Fruit fly (Drosophila melanogaster) whole organism, embryonic: ENCODE data around the gene CG15152.

Source experiments
- Aef1 ChIP-seq: fragments of 200-800 bp; sonication (Bioruptor generic); IDR thresholded peaks from 3 replicates; pipeline ENCODE4 v1.3.6; 2022; ENCODE audit warnings: missing biosample characterization, missing genetic modification characterization
- B-H1 ChIP-seq: fragments of 200-800 bp; sonication (Bioruptor generic); IDR thresholded peaks from 3 replicates; pipeline ENCODE4 v1.3.6; 2022; ENCODE audit warnings: missing biosample characterization, missing genetic modification characterization
- CG10543 ChIP-seq: fragments of 200-800 bp; sonication (Bioruptor generic); optimal IDR thresholded peaks from 3 replicates; lab custom pipeline; 2017; ENCODE audit warnings: missing biosample characterization, mild to moderate bottlenecking, missing genetic modification characterization, moderate library complexity
- CG10979 ChIP-seq: fragments of 200-800 bp; sonication (Bioruptor generic); optimal IDR thresholded peaks from 2 replicates; lab custom pipeline; 2018; ENCODE audit warnings: missing biosample characterization, mild to moderate bottlenecking, missing genetic modification characterization, moderate library complexity
- CG11696 ChIP-seq: fragments of 200-800 bp; sonication (Bioruptor generic); IDR thresholded peaks from 2 replicates; pipeline ENCODE4 v1.3.6; 2022; ENCODE audit warnings: missing biosample characterization, missing genetic modification characterization
- CG12071 ChIP-seq: fragments of 200-800 bp; sonication (Bioruptor generic); optimal IDR thresholded peaks from 3 replicates; lab custom pipeline; 2018; ENCODE audit warnings: missing biosample characterization, mild to moderate bottlenecking, missing genetic modification characterization
- CG16813 ChIP-seq: fragments of 200-800 bp; sonication (Bioruptor generic); IDR thresholded peaks from 3 replicates; pipeline ENCODE4 v1.3.6; 2022; ENCODE audit warnings: missing biosample characterization, missing genetic modification characterization; ENCODE audit not compliant: partially characterized antibody
- CG2202 ChIP-seq: fragments of 200-800 bp; sonication (Bioruptor generic); optimal IDR thresholded peaks from 2 replicates; lab custom pipeline; 2018; ENCODE audit warnings: missing biosample characterization, mild to moderate bottlenecking, missing genetic modification characterization
- CG2678 ChIP-seq: fragments of 200-800 bp; sonication (Bioruptor generic); optimal IDR thresholded peaks from 3 replicates; lab custom pipeline; 2019; ENCODE audit warnings: missing biosample characterization, mild to moderate bottlenecking, missing genetic modification characterization, moderate library complexity
- CG5953 ChIP-seq: fragments of 200-800 bp; sonication (Bioruptor generic); IDR thresholded peaks from 2 replicates; pipeline ENCODE4 v1.3.6; 2022; ENCODE audit warnings: missing biosample characterization, missing genetic modification characterization
- CG6654 ChIP-seq: fragments of 200-800 bp; sonication (Bioruptor generic); optimal IDR thresholded peaks from 2 replicates; lab custom pipeline; 2017; ENCODE audit warnings: missing biosample characterization, mild to moderate bottlenecking, missing genetic modification characterization
- CG7271 ChIP-seq: fragments of 200-800 bp; sonication (Bioruptor generic); optimal IDR thresholded peaks from 2 replicates; lab custom pipeline; 2018; ENCODE audit warnings: missing biosample characterization, mild to moderate bottlenecking, missing genetic modification characterization, moderate library complexity
- CG7556 ChIP-seq: fragments of 200-800 bp; sonication (Bioruptor generic); optimal IDR thresholded peaks from 2 replicates; lab custom pipeline; 2017; ENCODE audit warnings: missing biosample characterization, mild to moderate bottlenecking, missing genetic modification characterization
- CG7963 ChIP-seq: fragments of 200-800 bp; sonication (Bioruptor generic); IDR thresholded peaks from 3 replicates; pipeline ENCODE4 v1.3.6; 2022; ENCODE audit warnings: missing biosample characterization, missing genetic modification characterization; ENCODE audit not compliant: partially characterized antibody
- CG8944 ChIP-seq: fragments of 200-800 bp; sonication (Bioruptor generic); optimal IDR thresholded peaks from 3 replicates; lab custom pipeline; 2016; ENCODE audit warnings: missing biosample characterization, missing genetic modification characterization
- CoRest ChIP-seq: fragments of 200-800 bp; sonication (Bioruptor generic); optimal IDR thresholded peaks from 3 replicates; lab custom pipeline; 2018; ENCODE audit warnings: missing biosample characterization, mild to moderate bottlenecking, missing genetic modification characterization, moderate library complexity
- Dbx ChIP-seq: fragments of 200-800 bp; sonication (Bioruptor generic); IDR thresholded peaks from 3 replicates; pipeline ENCODE4 v1.3.6; 2022; ENCODE audit warnings: missing biosample characterization, missing genetic modification characterization
- Doc3 ChIP-seq: fragments of 200-800 bp; sonication (Bioruptor generic); IDR thresholded peaks from 3 replicates; pipeline ENCODE4 v1.3.6; 2022; ENCODE audit warnings: missing biosample characterization, missing genetic modification characterization; ENCODE audit not compliant: partially characterized antibody
- Elba2 ChIP-seq: fragments of 200-800 bp; sonication (Bioruptor generic); optimal IDR thresholded peaks from 3 replicates; lab custom pipeline; 2016; ENCODE audit warnings: missing biosample characterization, missing genetic modification characterization
- Fer3 ChIP-seq: fragments of 200-800 bp; sonication (Bioruptor generic); optimal IDR thresholded peaks from 2 replicates; lab custom pipeline; 2018; ENCODE audit warnings: missing biosample characterization, mild to moderate bottlenecking, missing genetic modification characterization, moderate library complexity
- HLH3B ChIP-seq: fragments of 200-800 bp; sonication (Bioruptor generic); IDR thresholded peaks from 2 replicates; pipeline ENCODE4 v1.3.6; 2022; ENCODE audit warnings: missing biosample characterization, missing genetic modification characterization
- Hr51 ChIP-seq, 2 experiments: fragments of 200-800 bp; sonication (Bioruptor generic); optimal IDR thresholded peaks; 2 replicates in 1 of 2; 3 replicates in 1 of 2; lab custom pipeline; 2016 to 2018; ENCODE audit warnings: missing biosample characterization in 2 of 2, missing genetic modification characterization in 2 of 2, mild to moderate bottlenecking in 1 of 2, moderate library complexity in 1 of 2
- Oli ChIP-seq: fragments of 200-800 bp; sonication (Bioruptor generic); optimal IDR thresholded peaks from 2 replicates; lab custom pipeline; 2018; ENCODE audit warnings: missing biosample characterization, mild to moderate bottlenecking, missing genetic modification characterization, moderate library complexity
- PHDP ChIP-seq: fragments of 200-800 bp; sonication (Bioruptor generic); optimal IDR thresholded peaks from 3 replicates; lab custom pipeline; 2018; ENCODE audit warnings: missing biosample characterization, mild to moderate bottlenecking, missing genetic modification characterization, moderate library complexity
- Ptx1 ChIP-seq: fragments of 200-800 bp; sonication (Bioruptor generic); IDR thresholded peaks from 2 replicates; pipeline ENCODE4 v1.3.6; 2022; ENCODE audit warnings: missing biosample characterization, missing genetic modification characterization
- Xrp1 ChIP-seq: fragments of 200-800 bp; sonication (Bioruptor generic); IDR thresholded peaks from 2 replicates; pipeline ENCODE4 v1.3.6; 2022; ENCODE audit warnings: missing biosample characterization, missing genetic modification characterization
- bbx ChIP-seq: fragments of 200-800 bp; sonication (Bioruptor generic); IDR thresholded peaks from 2 replicates; pipeline ENCODE4 v1.3.6; 2022; ENCODE audit warnings: missing biosample characterization, missing genetic modification characterization; ENCODE audit not compliant: partially characterized antibody
- cas ChIP-seq: fragments of 200-800 bp; sonication (Bioruptor generic); IDR thresholded peaks from 2 replicates; pipeline ENCODE4 v1.3.6; 2022; ENCODE audit warnings: missing biosample characterization, missing genetic modification characterization
- crc ChIP-seq: fragments of 200-800 bp; sonication (Bioruptor generic); optimal IDR thresholded peaks from 2 replicates; lab custom pipeline; 2016; ENCODE audit warnings: missing biosample characterization, missing genetic modification characterization
- dpn ChIP-seq, 2 experiments: fragments of 200-800 bp; sonication (Bioruptor generic); optimal IDR thresholded peaks; 3 replicates each; lab custom pipeline; 2016; ENCODE audit warnings: missing biosample characterization in 2 of 2, missing genetic modification characterization in 2 of 2
- gro ChIP-seq: fragments of 200-800 bp; sonication (Bioruptor generic); optimal IDR thresholded peaks from 2 replicates; lab custom pipeline; 2016; ENCODE audit warnings: missing biosample characterization, missing genetic modification characterization
- hb ChIP-seq: fragments of 200-800 bp; sonication (Bioruptor generic); IDR thresholded peaks from 3 replicates; pipeline ENCODE4 v1.3.6; 2022; ENCODE audit warnings: missing biosample characterization, missing genetic modification characterization; ENCODE audit not compliant: partially characterized antibody
- jumu ChIP-seq: fragments of 200-800 bp; sonication (Bioruptor generic); optimal IDR thresholded peaks from 3 replicates; lab custom pipeline; 2016; ENCODE audit warnings: missing biosample characterization, missing genetic modification characterization
- knrl ChIP-seq: fragments of 200-800 bp; sonication (Bioruptor generic); IDR thresholded peaks from 3 replicates; pipeline ENCODE4 v1.3.6; 2022; ENCODE audit warnings: missing biosample characterization, missing genetic modification characterization; ENCODE audit not compliant: partially characterized antibody
- lab ChIP-seq: fragments of 200-800 bp; sonication (Bioruptor generic); optimal IDR thresholded peaks from 3 replicates; lab custom pipeline; 2017; ENCODE audit warnings: missing biosample characterization, missing genetic modification characterization, mild to moderate bottlenecking, moderate library complexity, missing genetic modification reagents
- lbe ChIP-seq: fragments of 200-800 bp; sonication (Bioruptor generic); optimal IDR thresholded peaks from 2 replicates; lab custom pipeline; 2016; ENCODE audit warnings: missing biosample characterization, mild to moderate bottlenecking, missing genetic modification characterization
- lilli ChIP-seq: fragments of 200-800 bp; sonication (Bioruptor generic); optimal IDR thresholded peaks from 3 replicates; lab custom pipeline; 2016; ENCODE audit warnings: missing biosample characterization, missing genetic modification characterization
- nerfin-2 ChIP-seq: fragments of 200-800 bp; sonication (Bioruptor generic); IDR thresholded peaks from 2 replicates; pipeline ENCODE4 v1.3.6; 2022; ENCODE audit warnings: missing biosample characterization, missing genetic modification characterization; ENCODE audit not compliant: partially characterized antibody
- org-1 ChIP-seq: fragments of 200-800 bp; sonication (Bioruptor generic); optimal IDR thresholded peaks from 2 replicates; lab custom pipeline; 2017; ENCODE audit warnings: missing biosample characterization, missing genetic modification characterization
- p53 ChIP-seq: fragments of 200-800 bp; sonication (Bioruptor generic); optimal IDR thresholded peaks from 2 replicates; lab custom pipeline; 2016; ENCODE audit warnings: missing biosample characterization, missing genetic modification characterization
- pan ChIP-seq, 4 experiments: fragments of >200 bp in 3 of 4; fragments of 200-800 bp in 1 of 4; sonication (Bioruptor generic) in 1 of 4; optimal IDR thresholded peaks in 3 of 4; IDR thresholded peaks in 1 of 4; 2 replicates each; pipeline versions ENCODE4 v1.3.6 to Lab custom; 2017 to 2022; ENCODE audit warnings: missing biosample characterization in 2 of 4, missing genetic modification characterization in 2 of 4, mixed read lengths in 1 of 4
- pita ChIP-seq: fragments of 200-800 bp; sonication (Bioruptor generic); optimal IDR thresholded peaks from 2 replicates; lab custom pipeline; 2017; ENCODE audit warnings: missing biosample characterization, mild to moderate bottlenecking, missing genetic modification characterization
- slou ChIP-seq: fragments of 200-800 bp; sonication (Bioruptor generic); optimal IDR thresholded peaks from 3 replicates; lab custom pipeline; 2016; ENCODE audit warnings: missing biosample characterization, missing genetic modification characterization
- slp2 ChIP-seq: fragments of 200-800 bp; sonication (Bioruptor generic); optimal IDR thresholded peaks from 2 replicates; lab custom pipeline; 2016; ENCODE audit warnings: missing biosample characterization, missing genetic modification characterization
- sna ChIP-seq: fragments of 200-800 bp; sonication (Bioruptor generic); IDR thresholded peaks from 2 replicates; pipeline ENCODE4 v1.3.6; 2022; ENCODE audit warnings: missing biosample characterization, missing genetic modification characterization; ENCODE audit not compliant: partially characterized antibody
- stwl ChIP-seq: fragments of 200-800 bp; sonication (Bioruptor generic); optimal IDR thresholded peaks from 3 replicates; lab custom pipeline; 2018; ENCODE audit warnings: missing biosample characterization, mild to moderate bottlenecking, missing genetic modification characterization, moderate library complexity
- tup ChIP-seq: fragments of 200-800 bp; sonication (Bioruptor generic); optimal IDR thresholded peaks from 2 replicates; lab custom pipeline; 2016; ENCODE audit warnings: missing biosample characterization, mild to moderate bottlenecking, missing genetic modification characterization, moderate library complexity
- unc-4 ChIP-seq: fragments of 200-800 bp; sonication (Bioruptor generic); IDR thresholded peaks from 2 replicates; pipeline ENCODE4 v1.3.6; 2022; ENCODE audit warnings: missing biosample characterization, missing genetic modification characterization; ENCODE audit not compliant: partially characterized antibody
- zen ChIP-seq: fragments of 200-800 bp; sonication (Bioruptor generic); optimal IDR thresholded peaks from 3 replicates; lab custom pipeline; 2018; ENCODE audit warnings: missing biosample characterization, mild to moderate bottlenecking, missing genetic modification characterization, moderate library complexity

Gene CG15152

DNA sequence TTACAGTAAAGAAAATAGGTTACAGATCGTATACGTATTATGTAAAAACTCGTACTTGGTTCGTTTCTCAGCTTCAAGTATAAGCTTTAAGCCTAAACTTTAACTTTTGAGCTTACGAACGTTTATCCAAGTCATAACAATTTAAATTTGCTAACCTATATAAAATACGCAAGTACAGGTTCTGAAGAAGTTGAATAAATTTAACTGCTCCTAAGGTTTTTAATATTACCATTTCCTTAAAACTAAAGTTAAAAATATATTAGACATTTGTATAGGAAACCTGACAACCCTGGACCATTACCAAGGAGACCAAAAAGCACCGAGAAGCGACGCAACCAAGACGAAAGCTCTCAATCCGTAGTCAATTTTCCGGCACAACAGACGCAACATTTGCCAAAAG is 5.3 kb downstream of the CG15152 start, which contains the start of gene CG5758 (continued):
- no peak for TF ChIP-seq CG8944 (GFP tag; lab: Kevin White, UChicago)
- TF ChIP-seq nerfin-2 (GFP tag; lab: Robert Waterston, UW) = no peak
- TF ChIP-seq CG11696 (GFP tag; lab: Robert Waterston, UW) = no peak
- no peak for TF ChIP-seq Xrp1 (GFP tag; lab: Robert Waterston, UW)
- TF ChIP-seq CG2202 (tag; lab: Kevin White, UChicago) = no peak
- TF ChIP-seq Aef1 = no peak
- no peak for TF ChIP-seq jumu
- no peak for TF ChIP-seq bbx (GFP tag; lab: Robert Waterston, UW)
- no peak for TF ChIP-seq p53 (GFP tag; lab: Kevin White, UChicago)
- TF ChIP-seq CG12071 (GFP tag; lab: Kevin White, UChicago) = no peak
- TF ChIP-seq PHDP (tag; lab: Kevin White, UChicago) = peak; percentile 40
- no peak for TF ChIP-seq CG7556
- TF ChIP-seq slou (GFP tag; lab: Kevin White, UChicago) = no peak
- TF ChIP-seq cas = no peak
- no peak for TF ChIP-seq knrl (GFP tag; lab: Robert Waterston, UW)
- TF ChIP-seq Hr51 (GFP tag; optimal IDR thresholded peaks at IDR 0.05; lab: Kevin White, UChicago) = peak in 1 of 2 experiments; percentile 57
- no peak for TF ChIP-seq stwl (tag; lab: Kevin White, UChicago)
- TF ChIP-seq sna (GFP tag; lab: Robert Waterston, UW) = no peak
- peak; percentile 27 for TF ChIP-seq CoRest (tag; lab: Kevin White, UChicago)
- peak; percentile 12 for TF ChIP-seq Fer3
- no peak for TF ChIP-seq CG6654 (GFP tag; lab: Kevin White, UChicago)
- peak; percentile 0 for TF ChIP-seq lbe (GFP tag; lab: Kevin White, UChicago)
- no peak for TF ChIP-seq Doc3
- TF ChIP-seq Oli (tag; lab: Kevin White, UChicago) = no peak
- no peak for TF ChIP-seq CG16813 (GFP tag; lab: Robert Waterston, UW)
- no peak; the same call in 2 of the 3 replicates for TF ChIP-seq B-H1 (GFP tag; lab: Robert Waterston, UW)
- no peak for TF ChIP-seq Ptx1
- no peak for TF ChIP-seq dpn (GFP tag; optimal IDR thresholded peaks at IDR 0.05; lab: Kevin White, UChicago)
- no peak for TF ChIP-seq crc (GFP tag; lab: Kevin White, UChicago)
- peak; percentile 44 for TF ChIP-seq lilli
- TF ChIP-seq unc-4 = no peak
- peak; percentile 19 for TF ChIP-seq pita
- TF ChIP-seq pan (optimal IDR thresholded peaks at IDR 0.05; lab: Kevin White, UChicago) = no peak
- TF ChIP-seq pan (GFP tag; optimal IDR thresholded peaks at IDR 0.05 in 1 of 2, IDR thresholded peaks at IDR 0.05 in 1 of 2) = no peak
- TF ChIP-seq CG10979 = no peak
- no peak for TF ChIP-seq tup
- TF ChIP-seq CG7963 = no peak
- TF ChIP-seq org-1 (GFP tag; lab: Kevin White, UChicago) = no peak
- no peak; the same call in 2 of the 3 replicates for TF ChIP-seq Dbx (GFP tag; lab: Robert Waterston, UW)
- TF ChIP-seq hb (GFP tag; lab: Robert Waterston, UW) = no peak
- TF ChIP-seq gro (GFP tag; lab: Kevin White, UChicago) = peak; percentile 38
- TF ChIP-seq CG2678 (tag; lab: Kevin White, UChicago) = peak; percentile 36
- TF ChIP-seq zen (tag; lab: Kevin White, UChicago) = no peak
- TF ChIP-seq Elba2 (GFP tag; lab: Kevin White, UChicago) = no peak
- TF ChIP-seq CG7271 = no peak
- TF ChIP-seq CG10543 (GFP tag; lab: Kevin White, UChicago) = no peak
- TF ChIP-seq HLH3B = no peak
- peak; percentile 54 for TF ChIP-seq lab (GFP tag; lab: Kevin White, UChicago)
- TF ChIP-seq slp2 = no peak
- no peak for TF ChIP-seq CG5953 (GFP tag; lab: Robert Waterston, UW)
